Worm (Caenorhabditis elegans) whole organism, L1 larva: Measurements from ENCODE around the gene K07F5.6.
A peak's percentile ranks its signal among the peaks of the same experiment; 100 is the strongest.

ENCODE experiments used
- C16A3.4 ChIP-seq: fragments of 150-350 bp; optimal IDR thresholded peaks from 2 replicates; lab custom pipeline; 2014; ENCODE audit warnings: missing biosample characterization, missing genetic modification characterization
- C34B4.2 ChIP-seq: sonication (generic microtip); optimal IDR thresholded peaks from 2 replicates; lab custom pipeline; 2017; ENCODE audit warnings: mild to moderate bottlenecking, missing genetic modification characterization, missing compliant biosample characterization
- aly-2 ChIP-seq: fragments of 150-350 bp; optimal IDR thresholded peaks from 2 replicates; lab custom pipeline; 2014; ENCODE audit warnings: missing biosample characterization, missing genetic modification characterization
- ama-1 ChIP-seq: fragments of 150-350 bp; optimal IDR thresholded peaks from 2 replicates; lab custom pipeline; 2014
- blmp-1 ChIP-seq: fragments of 150-350 bp; optimal IDR thresholded peaks from 2 replicates; lab custom pipeline; 2014; ENCODE audit warnings: missing biosample characterization, missing genetic modification characterization
- ceh-82 ChIP-seq, 3 experiments: fragments of 150-350 bp in 1 of 3; sonication (generic microtip) in 2 of 3; optimal IDR thresholded peaks; 2 replicates each; lab custom pipeline; 2014 to 2017; ENCODE audit warnings: missing biosample characterization in 3 of 3, missing genetic modification characterization in 3 of 3
- ceh-90 ChIP-seq: sonication (generic microtip); optimal IDR thresholded peaks from 2 replicates; lab custom pipeline; 2016; ENCODE audit warnings: missing genetic modification characterization, missing compliant biosample characterization
- dsc-1 ChIP-seq: sonication (generic microtip); optimal IDR thresholded peaks from 2 replicates; lab custom pipeline; 2016; ENCODE audit warnings: mild to moderate bottlenecking, missing genetic modification characterization, missing compliant biosample characterization
- efl-1 ChIP-seq, 4 experiments: fragments of 150-350 bp; optimal IDR thresholded peaks in 3 of 4; peaks in 1 of 4; 1 replicate in 1 of 4; 2 replicates in 3 of 4; lab custom pipeline; 2014; ENCODE audit warnings: missing biosample characterization in 2 of 4, missing genetic modification characterization in 2 of 4, missing genetic modification reagents in 2 of 4
- egl-13 ChIP-seq: sonication (generic microtip); optimal IDR thresholded peaks from 2 replicates; lab custom pipeline; 2016; ENCODE audit warnings: missing genotype, missing genetic modification reagents, missing genetic modification characterization, missing compliant biosample characterization
- egl-27 ChIP-seq, 2 experiments: fragments of 150-350 bp in 1 of 2; sonication (generic microtip); optimal IDR thresholded peaks; 3 replicates each; lab custom pipeline; 2017 to 2018; ENCODE audit warnings: missing biosample characterization in 2 of 2, missing genetic modification characterization in 2 of 2, missing genetic modification reagents in 2 of 2
- elt-2 ChIP-seq: sonication (generic microtip); optimal IDR thresholded peaks from 2 replicates; lab custom pipeline; 2016; ENCODE audit warnings: missing genetic modification characterization, mild to moderate bottlenecking, inconsistent platforms, missing compliant biosample characterization, missing genetic modification reagents
- elt-3 ChIP-seq, 6 experiments: fragments of 150-350 bp in 1 of 6; sonication (generic microtip); optimal IDR thresholded peaks; 2 replicates each; lab custom pipeline; 2017 to 2018; ENCODE audit warnings: missing biosample characterization in 6 of 6, missing genetic modification characterization in 6 of 6, inconsistent platforms in 1 of 6
- ets-5 ChIP-seq: fragments of 200-800 bp; sonication (Bioruptor generic); IDR thresholded peaks from 2 replicates; pipeline ENCODE4 v1.3.6; 2022; ENCODE audit warnings: missing genetic modification characterization, missing compliant biosample characterization
- fkh-10 ChIP-seq: sonication (generic microtip); optimal IDR thresholded peaks from 2 replicates; lab custom pipeline; 2017; ENCODE audit warnings: missing biosample characterization, missing genetic modification reagents, missing genetic modification characterization
- hpl-2 ChIP-seq: fragments of 150-350 bp; optimal IDR thresholded peaks from 2 replicates; lab custom pipeline; 2014; ENCODE audit warnings: missing biosample characterization, missing genetic modification reagents, missing genetic modification characterization
- isw-1 ChIP-seq: fragments of 200-800 bp; sonication (Bioruptor generic); IDR thresholded peaks from 2 replicates; pipeline ENCODE4 v1.3.6; 2022; ENCODE audit warnings: missing genetic modification characterization, missing compliant biosample characterization
- jun-1 ChIP-seq: fragments of 150-350 bp; optimal IDR thresholded peaks from 2 replicates; lab custom pipeline; 2014; ENCODE audit warnings: missing biosample characterization, missing genetic modification reagents, missing genetic modification characterization
- lin-13 ChIP-seq: fragments of 150-350 bp; optimal IDR thresholded peaks from 2 replicates; lab custom pipeline; 2014; ENCODE audit warnings: missing biosample characterization, missing genetic modification reagents, missing genetic modification characterization
- lin-14 ChIP-seq: fragments of 200-800 bp; sonication (Bioruptor generic); optimal IDR thresholded peaks from 2 replicates; lab custom pipeline; 2018; ENCODE audit warnings: mild to moderate bottlenecking, missing genetic modification characterization, moderate library complexity, missing compliant biosample characterization
- lin-35 ChIP-seq, 2 experiments: fragments of 150-350 bp; optimal IDR thresholded peaks; 2 replicates each; lab custom pipeline; 2014; ENCODE audit warnings: missing biosample characterization in 2 of 2, missing genetic modification characterization in 2 of 2, missing genetic modification reagents in 2 of 2
- lin-39 ChIP-seq: fragments of 150-350 bp; optimal IDR thresholded peaks from 2 replicates; lab custom pipeline; 2014; ENCODE audit warnings: missing biosample characterization, missing genetic modification reagents, missing genetic modification characterization
- lsy-2 ChIP-seq, 2 experiments: fragments of 150-350 bp; optimal IDR thresholded peaks; 2 replicates each; lab custom pipeline; 2014; ENCODE audit warnings: missing biosample characterization in 2 of 2, missing genetic modification characterization in 2 of 2
- mep-1 ChIP-seq: fragments of 150-350 bp; optimal IDR thresholded peaks from 2 replicates; lab custom pipeline; 2014; ENCODE audit warnings: missing biosample characterization, missing genetic modification characterization
- nhr-19 ChIP-seq: fragments of 200-800 bp; sonication (Bioruptor generic); conservative IDR thresholded peaks from 2 replicates; pipeline ENCODE4 v1.3.6; 2022; ENCODE audit warnings: missing genetic modification characterization, missing compliant biosample characterization
- nhr-20 ChIP-seq: sonication (generic microtip); optimal IDR thresholded peaks from 2 replicates; lab custom pipeline; 2016; ENCODE audit warnings: mild to moderate bottlenecking, missing genetic modification characterization, missing compliant biosample characterization
- nhr-47 ChIP-seq: sonication (generic microtip); optimal IDR thresholded peaks from 2 replicates; lab custom pipeline; 2016; ENCODE audit warnings: mild to moderate bottlenecking, missing genetic modification characterization, moderate library complexity, missing compliant biosample characterization
- nhr-71 ChIP-seq: sonication (generic microtip); optimal IDR thresholded peaks from 2 replicates; lab custom pipeline; 2016; ENCODE audit warnings: mild to moderate bottlenecking, missing genetic modification characterization, moderate library complexity, missing compliant biosample characterization
- nhr-77 ChIP-seq: fragments of 150-350 bp; optimal IDR thresholded peaks from 2 replicates; lab custom pipeline; 2014; ENCODE audit warnings: missing biosample characterization, missing genetic modification characterization
- nhr-85 ChIP-seq: sonication (generic microtip); peaks from one replicate; lab custom pipeline; 2016; ENCODE audit warnings: missing genetic modification characterization, inconsistent platforms, missing compliant biosample characterization
- pqm-1 ChIP-seq: sonication (generic microtip); optimal IDR thresholded peaks from 3 replicates; lab custom pipeline; 2017; ENCODE audit warnings: missing biosample characterization, missing genetic modification characterization
- rnt-1 ChIP-seq: sonication (generic microtip); optimal IDR thresholded peaks from 2 replicates; lab custom pipeline; 2016; ENCODE audit warnings: mild to moderate bottlenecking, missing genetic modification characterization, moderate library complexity, missing compliant biosample characterization
- skn-1 ChIP-seq: fragments of 150-350 bp; optimal IDR thresholded peaks from 2 replicates; lab custom pipeline; 2014; ENCODE audit warnings: missing biosample characterization, missing genetic modification characterization
- sox-4 ChIP-seq: sonication (generic microtip); optimal IDR thresholded peaks from 2 replicates; lab custom pipeline; 2016; ENCODE audit warnings: missing genetic modification characterization, missing compliant biosample characterization
- sup-37 ChIP-seq: fragments of 200-800 bp; sonication (Bioruptor generic); optimal IDR thresholded peaks from 2 replicates; lab custom pipeline; 2018; ENCODE audit warnings: mild to moderate bottlenecking, missing genetic modification characterization, missing compliant biosample characterization
- tlp-1 ChIP-seq: fragments of 150-350 bp; optimal IDR thresholded peaks from 2 replicates; lab custom pipeline; 2014; ENCODE audit warnings: missing biosample characterization, missing genetic modification characterization
- unc-62 ChIP-seq: fragments of 150-350 bp; optimal IDR thresholded peaks from 2 replicates; lab custom pipeline; 2014; ENCODE audit warnings: missing biosample characterization, missing genetic modification reagents, missing genetic modification characterization
- xbp-1 ChIP-seq: sonication (generic microtip); optimal IDR thresholded peaks from 2 replicates; lab custom pipeline; 2016; ENCODE audit warnings: missing genetic modification characterization, missing compliant biosample characterization
- ztf-11 ChIP-seq, 2 experiments: sonication (generic microtip); optimal IDR thresholded peaks; 2 replicates each; lab custom pipeline; 2016 to 2017; ENCODE audit warnings: missing genetic modification characterization in 2 of 2, missing biosample characterization in 1 of 2, missing compliant biosample characterization in 1 of 2
- ztf-4 ChIP-seq: fragments of 150-350 bp; optimal IDR thresholded peaks from 2 replicates; lab custom pipeline; 2014; ENCODE audit warnings: missing biosample characterization, missing genetic modification characterization

Gene K07F5.6

ce11 chrIV:9802711-9803110, 43.8 kb downstream of the K07F5.6 start, which contains the start of gene fat-3:
fat-3 (plus strand) TSS chrIV:9803023.
- TF ChIP-seq nhr-20 (tag; lab: Kevin White, UChicago) = peak; percentile 1
- TF ChIP-seq C16A3.4 (tag; lab: Kevin White, UChicago) = no peak
- TF ChIP-seq hpl-2 (GFP tag; lab: Kevin White, UChicago) = no peak
- no peak for TF ChIP-seq aly-2 (tag; lab: Kevin White, UChicago)
- peak; percentile 71 for TF ChIP-seq elt-2 (tag; lab: Kevin White, UChicago)
- TF ChIP-seq ceh-82 (tag; optimal IDR thresholded peaks at IDR 0.05; lab: Kevin White, UChicago) = no peak
- no peak for TF ChIP-seq ama-1 (lab: Kevin White, UChicago)
- TF ChIP-seq lin-13 (GFP tag; lab: Kevin White, UChicago) = no peak
- TF ChIP-seq ztf-11 (tag; optimal IDR thresholded peaks at IDR 0.05; lab: Kevin White, UChicago) = no peak
- no peak for TF ChIP-seq fkh-10 (GFP tag; lab: Kevin White, UChicago)
- peak; percentile 9 for TF ChIP-seq lin-14 (GFP tag; lab: Kevin White, UChicago)
- peak; percentile 65 for TF ChIP-seq blmp-1 (tag; lab: Kevin White, UChicago)
- TF ChIP-seq mep-1 = peak; percentile 3
- no peak for TF ChIP-seq jun-1
- TF ChIP-seq nhr-71 (tag; lab: Kevin White, UChicago) = peak; percentile 18
- TF ChIP-seq skn-1 (tag; lab: Kevin White, UChicago) = no peak
- peak in 1 of 2 experiments; percentile 44 for TF ChIP-seq lsy-2 (tag; optimal IDR thresholded peaks at IDR 0.05; lab: Kevin White, UChicago)
- peak in 1 of 2 experiments; percentile 3 for TF ChIP-seq lin-35 (GFP tag; optimal IDR thresholded peaks at IDR 0.05; lab: Kevin White, UChicago)
- no peak for TF ChIP-seq efl-1 (optimal IDR thresholded peaks at IDR 0.05; lab: Kevin White, UChicago)
- TF ChIP-seq efl-1 (GFP tag; optimal IDR thresholded peaks at IDR 0.05 in 1 of 2; lab: Kevin White, UChicago) = no peak
- TF ChIP-seq, all 84 proteins: peak for 8

ce11 chrIV:9801418-9801817, 45.1 kb downstream of the K07F5.6 start:
- no peak for TF ChIP-seq ceh-90 (tag; lab: Kevin White, UChicago)
- peak; percentile 84 for TF ChIP-seq tlp-1
- TF ChIP-seq ztf-4 (tag; lab: Kevin White, UChicago) = no peak
- TF ChIP-seq nhr-20 (tag; lab: Kevin White, UChicago) = peak; percentile 9
- peak; percentile 88 for TF ChIP-seq pqm-1 (tag; lab: Kevin White, UChicago)
- peak; percentile 95 for TF ChIP-seq elt-2 (tag; lab: Kevin White, UChicago)
- TF ChIP-seq lin-35 (GFP tag; optimal IDR thresholded peaks at IDR 0.05; lab: Kevin White, UChicago) = peak in 1 of 2 experiments; percentile 49
- TF ChIP-seq lin-14 (GFP tag; lab: Kevin White, UChicago) = peak; percentile 33
- no peak for TF ChIP-seq ets-5
- peak in 1 of 6 experiments; percentile 23 for TF ChIP-seq elt-3 (tag; optimal IDR thresholded peaks at IDR 0.05; lab: Kevin White, UChicago)
- peak; percentile 16 for TF ChIP-seq blmp-1 (tag; lab: Kevin White, UChicago)
- TF ChIP-seq nhr-71 (tag; lab: Kevin White, UChicago) = peak; percentile 19
- TF ChIP-seq nhr-47 (tag; lab: Kevin White, UChicago) = no peak
- TF ChIP-seq nhr-85 (tag; lab: Kevin White, UChicago) = peak; percentile 25
- no peak for TF ChIP-seq hpl-2 (GFP tag; lab: Kevin White, UChicago)

ce11 chrIV:9799664-9800063, 46.8 kb downstream of the K07F5.6 start:
- no peak for TF ChIP-seq unc-62
- 0 out of 2 replicates have a peak, but pooled peaks have one; percentile 9 for TF ChIP-seq nhr-19
- TF ChIP-seq pqm-1 (tag; lab: Kevin White, UChicago) = no peak
- peak; percentile 40 for TF ChIP-seq elt-2 (tag; lab: Kevin White, UChicago)
- TF ChIP-seq egl-27 (tag; optimal IDR thresholded peaks at IDR 0.05; lab: Kevin White, UChicago) = no peak
- no peak for TF ChIP-seq lin-39 (tag; lab: Kevin White, UChicago)
- peak; percentile 42 for TF ChIP-seq dsc-1
- no peak for TF ChIP-seq C34B4.2 (tag; lab: Kevin White, UChicago)
- TF ChIP-seq, all 84 proteins: peak for 3

ce11 chrIV:9799129-9799528, 47.3 kb downstream of the K07F5.6 start, which contains the start of gene fat-4:
fat-4 (plus strand) TSS chrIV:9799429.
- TF ChIP-seq sox-4 (tag; lab: Kevin White, UChicago) = no peak
- TF ChIP-seq nhr-20 (tag; lab: Kevin White, UChicago) = no peak
- TF ChIP-seq aly-2 (tag; lab: Kevin White, UChicago) = no peak
- no peak for TF ChIP-seq ceh-82 (tag; optimal IDR thresholded peaks at IDR 0.05; lab: Kevin White, UChicago)
- no peak for TF ChIP-seq lin-14 (GFP tag; lab: Kevin White, UChicago)
- no peak for TF ChIP-seq isw-1
- TF ChIP-seq xbp-1 = no peak
- no peak for TF ChIP-seq nhr-85 (tag; lab: Kevin White, UChicago)
- no peak for TF ChIP-seq elt-2 (tag; lab: Kevin White, UChicago)
- TF ChIP-seq rnt-1 = no peak
- no peak for TF ChIP-seq egl-13 (tag; lab: Kevin White, UChicago)
- TF ChIP-seq sup-37 = no peak
- no peak for TF ChIP-seq nhr-77 (tag; lab: Kevin White, UChicago)
